Worm (Caenorhabditis elegans): Measurements from ENCODE around the gene K08F8.15.

DNA sequence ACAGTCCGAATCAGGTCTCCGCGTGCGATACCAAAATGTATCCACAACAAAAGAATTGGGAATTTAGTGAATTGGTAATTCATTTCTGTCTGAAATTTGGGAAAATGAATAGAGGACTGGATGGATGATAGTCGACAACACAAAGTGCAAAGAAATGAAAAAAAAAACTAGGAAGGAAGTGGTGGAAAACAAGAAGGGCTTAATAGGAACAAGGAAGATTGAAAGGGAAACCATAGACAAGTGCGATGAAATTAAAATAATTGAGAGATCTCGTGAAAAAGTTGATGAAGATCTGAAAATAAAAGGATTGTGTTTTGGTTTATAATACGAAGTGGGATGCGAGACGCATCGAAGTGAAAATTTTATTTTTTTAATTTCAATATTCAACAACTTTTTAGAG is 27.5 kb downstream of the K08F8.15 start, which contains the start of gene F07H5.7:
- TF ChIP-seq unc-62 (GFP tag; optimal IDR thresholded peaks at IDR 0.05) (no peak), vab-15 (tag; optimal IDR thresholded peaks at IDR 0.05) (no peak), ztf-11 (tag; optimal IDR thresholded peaks at IDR 0.05) (no peak), nhr-237 (tag; optimal IDR thresholded peaks at IDR 0.05) (no peak), lin-15B (tag; optimal IDR thresholded peaks at IDR 0.05) (no peak)

Data from whole organism, L1 larva.